Worm (Caenorhabditis elegans): ENCODE measurements around the gene ZC449.5.

ce11 chrX:5037673-5038072 is at the start of gene ZC449.5:
- TF ChIP-seq klf-2 (GFP tag; conservative IDR thresholded peaks at IDR 0.05) (no peak), med-1 (GFP tag; optimal IDR thresholded peaks at IDR 0.05; ENCODE audit: insufficient read depth) (no peak), cog-1 (tag; optimal IDR thresholded peaks at IDR 0.05) (no peak), ztf-23 (GFP tag; IDR thresholded peaks at IDR 0.05) (no peak), tab-1 (GFP tag; IDR thresholded peaks at IDR 0.05) (no peak)

Data from whole organism, midembryonic.